Fruit fly (Drosophila melanogaster) whole organism, prepupa: ENCODE results near the gene CG34376.

Source experiments
- Blimp-1 ChIP-seq: fragments of 200-800 bp; sonication (Bioruptor generic); optimal IDR thresholded peaks from 3 replicates; lab custom pipeline; 2017; ENCODE audit warnings: missing biosample characterization, missing genetic modification characterization, mild to moderate bottlenecking, moderate library complexity, missing genetic modification reagents
- CG10631 ChIP-seq: fragments of 200-800 bp; sonication (Bioruptor generic); optimal IDR thresholded peaks from 2 replicates; lab custom pipeline; 2016; ENCODE audit warnings: missing biosample characterization, missing genetic modification characterization
- CG10669 ChIP-seq: fragments of 200-800 bp; sonication (Bioruptor generic); optimal IDR thresholded peaks from 3 replicates; lab custom pipeline; 2018; ENCODE audit warnings: missing biosample characterization, mild to moderate bottlenecking, missing genetic modification characterization, moderate library complexity
- CG11294 ChIP-seq: fragments of 200-800 bp; sonication (Bioruptor generic); IDR thresholded peaks from 2 replicates; pipeline ENCODE4 v1.3.6; 2022; ENCODE audit warnings: missing biosample characterization, missing genetic modification characterization
- CG11762 ChIP-seq: fragments of 200-800 bp; sonication (Bioruptor generic); optimal IDR thresholded peaks from 3 replicates; lab custom pipeline; 2016; ENCODE audit warnings: missing biosample characterization, missing genetic modification characterization; ENCODE audit not compliant: insufficient read depth
- CG11902 ChIP-seq: fragments of 200-800 bp; sonication (Bioruptor generic); optimal IDR thresholded peaks from 3 replicates; lab custom pipeline; 2016; ENCODE audit warnings: missing biosample characterization, missing genetic modification characterization
- CG15336 ChIP-seq: fragments of 200-800 bp; sonication (Bioruptor generic); IDR thresholded peaks from 2 replicates; pipeline ENCODE4 v1.3.6; 2022; ENCODE audit warnings: missing biosample characterization, missing genetic modification characterization
- CG16779 ChIP-seq: fragments of 200-800 bp; sonication (Bioruptor generic); optimal IDR thresholded peaks from 3 replicates; lab custom pipeline; 2017; ENCODE audit warnings: missing biosample characterization, mild to moderate bottlenecking, missing genetic modification characterization
- CG3032 ChIP-seq: fragments of 200-800 bp; optimal IDR thresholded peaks from 2 replicates; lab custom pipeline; 2019; ENCODE audit warnings: missing biosample characterization, mild to moderate bottlenecking, missing genetic modification characterization, moderate library complexity
- CG32006 ChIP-seq: fragments of 200-800 bp; sonication (Bioruptor generic); optimal IDR thresholded peaks from 3 replicates; lab custom pipeline; 2017; ENCODE audit warnings: missing biosample characterization, mild to moderate bottlenecking, missing genetic modification characterization
- CG4318 ChIP-seq: fragments of 200-800 bp; sonication (Bioruptor generic); optimal IDR thresholded peaks from 3 replicates; lab custom pipeline; 2017; ENCODE audit warnings: missing biosample characterization, mild to moderate bottlenecking, missing genetic modification characterization
- CG6163 ChIP-seq: fragments of 200-800 bp; sonication (Bioruptor generic); IDR thresholded peaks from 3 replicates; pipeline ENCODE4 v1.3.6; 2022; ENCODE audit warnings: missing biosample characterization, missing genetic modification characterization
- CG6276 ChIP-seq: fragments of 200-800 bp; sonication (Bioruptor generic); optimal IDR thresholded peaks from 2 replicates; lab custom pipeline; 2017; ENCODE audit warnings: missing biosample characterization, mild to moderate bottlenecking, missing genetic modification characterization
- CG6792 ChIP-seq: fragments of 200-800 bp; sonication (Bioruptor generic); optimal IDR thresholded peaks from 3 replicates; lab custom pipeline; 2016; ENCODE audit warnings: missing biosample characterization, missing genetic modification characterization
- CG6808 ChIP-seq: fragments of 200-800 bp; sonication (Bioruptor generic); optimal IDR thresholded peaks from 3 replicates; lab custom pipeline; 2017; ENCODE audit warnings: missing biosample characterization, missing genetic modification characterization, mild to moderate bottlenecking, moderate library complexity, missing genetic modification reagents
- CG6854 ChIP-seq: fragments of 200-800 bp; sonication (Bioruptor generic); optimal IDR thresholded peaks from 2 replicates; lab custom pipeline; 2017; ENCODE audit warnings: missing biosample characterization, mild to moderate bottlenecking, missing genetic modification characterization
- CG7368 ChIP-seq: fragments of 200-800 bp; sonication (Bioruptor generic); optimal IDR thresholded peaks from 3 replicates; lab custom pipeline; 2016; ENCODE audit warnings: missing biosample characterization, missing genetic modification characterization
- CG8319 ChIP-seq: fragments of 200-800 bp; sonication (Bioruptor generic); optimal IDR thresholded peaks from 3 replicates; lab custom pipeline; 2016; ENCODE audit warnings: missing biosample characterization, missing genetic modification characterization
- CG8632 ChIP-seq: fragments of 200-800 bp; sonication (Bioruptor generic); optimal IDR thresholded peaks from 3 replicates; lab custom pipeline; 2016; ENCODE audit warnings: missing biosample characterization, missing genetic modification characterization
- CG9139 ChIP-seq: fragments of 200-800 bp; sonication (Bioruptor generic); optimal IDR thresholded peaks from 3 replicates; lab custom pipeline; 2017; ENCODE audit warnings: missing biosample characterization, mild to moderate bottlenecking, missing genetic modification characterization
- Eip75B ChIP-seq: fragments of 200-800 bp; sonication (Bioruptor generic); optimal IDR thresholded peaks from 3 replicates; lab custom pipeline; 2016; ENCODE audit warnings: missing biosample characterization, missing genetic modification characterization
- Eip78C ChIP-seq: fragments of 200-800 bp; sonication (Bioruptor generic); peaks from one replicate; lab custom pipeline; 2016; ENCODE audit warnings: missing biosample characterization, missing genetic modification characterization
- Eip93F ChIP-seq: fragments of 200-800 bp; sonication (Bioruptor generic); optimal IDR thresholded peaks from 2 replicates; lab custom pipeline; 2016; ENCODE audit warnings: missing biosample characterization, mild to moderate bottlenecking, missing genetic modification characterization
- Ets96B ChIP-seq: fragments of 200-800 bp; optimal IDR thresholded peaks from 2 replicates; lab custom pipeline; 2019; ENCODE audit warnings: missing biosample characterization, mild to moderate bottlenecking, missing genetic modification characterization, moderate library complexity
- Gug ChIP-seq: fragments of 200-800 bp; sonication (Bioruptor generic); IDR thresholded peaks from 2 replicates; pipeline ENCODE4 v1.3.6; 2022; ENCODE audit warnings: missing biosample characterization, missing genetic modification characterization
- Hr38 ChIP-seq: sonication (Bioruptor generic); optimal IDR thresholded peaks from 2 replicates; lab custom pipeline; 2016; ENCODE audit warnings: missing biosample characterization, missing genetic modification characterization
- Hr39 ChIP-seq: fragments of 200-800 bp; sonication (Bioruptor generic); optimal IDR thresholded peaks from 2 replicates; lab custom pipeline; 2016; ENCODE audit warnings: missing biosample characterization, missing genetic modification characterization
- Hr4 ChIP-seq: fragments of 200-800 bp; sonication (Bioruptor generic); optimal IDR thresholded peaks from 3 replicates; lab custom pipeline; 2016; ENCODE audit warnings: missing biosample characterization, missing genetic modification characterization
- Lpt ChIP-seq: fragments of 200-800 bp; sonication (Bioruptor generic); optimal IDR thresholded peaks from 3 replicates; lab custom pipeline; 2016; ENCODE audit warnings: missing biosample characterization, missing genetic modification characterization
- Met ChIP-seq: fragments of 200-800 bp; sonication (Bioruptor generic); optimal IDR thresholded peaks from 3 replicates; lab custom pipeline; 2016; ENCODE audit warnings: missing biosample characterization, missing genetic modification characterization
- Smox ChIP-seq: fragments of 200-800 bp; sonication (Bioruptor generic); optimal IDR thresholded peaks from 3 replicates; lab custom pipeline; 2016; ENCODE audit warnings: missing biosample characterization, missing genetic modification characterization
- Sox102F ChIP-seq: fragments of 200-800 bp; sonication (Bioruptor generic); optimal IDR thresholded peaks from 2 replicates; lab custom pipeline; 2016; ENCODE audit warnings: missing biosample characterization, mild to moderate bottlenecking, missing genetic modification characterization
- Sox14 ChIP-seq: fragments of 200-800 bp; sonication (Bioruptor generic); optimal IDR thresholded peaks from 3 replicates; lab custom pipeline; 2016; ENCODE audit warnings: missing biosample characterization, missing genetic modification characterization
- Sox15 ChIP-seq: fragments of 200-800 bp; sonication (Bioruptor generic); optimal IDR thresholded peaks from 3 replicates; lab custom pipeline; 2016; ENCODE audit warnings: missing biosample characterization, missing genetic modification characterization
- achi ChIP-seq: fragments of 200-800 bp; sonication (Bioruptor generic); optimal IDR thresholded peaks from 3 replicates; lab custom pipeline; 2016; ENCODE audit warnings: missing biosample characterization, missing genetic modification characterization
- acj6 ChIP-seq: fragments of 200-800 bp; sonication (Bioruptor generic); optimal IDR thresholded peaks from 3 replicates; lab custom pipeline; 2016; ENCODE audit warnings: missing biosample characterization, missing genetic modification characterization
- dac ChIP-seq: fragments of 200-800 bp; sonication (Bioruptor generic); optimal IDR thresholded peaks from 2 replicates; lab custom pipeline; 2017; ENCODE audit warnings: missing biosample characterization, mild to moderate bottlenecking, missing genetic modification characterization
- eg ChIP-seq: fragments of 200-800 bp; sonication (Bioruptor generic); IDR thresholded peaks from 3 replicates; pipeline ENCODE4 v1.3.6; 2022; ENCODE audit warnings: missing biosample characterization, missing genetic modification characterization
- esn ChIP-seq: fragments of 200-800 bp; sonication (Bioruptor generic); optimal IDR thresholded peaks from 2 replicates; lab custom pipeline; 2016; ENCODE audit warnings: missing biosample characterization, mild to moderate bottlenecking, missing genetic modification characterization, moderate library complexity
- fd85E ChIP-seq: fragments of 200-800 bp; sonication (Bioruptor generic); optimal IDR thresholded peaks from 3 replicates; lab custom pipeline; 2016; ENCODE audit warnings: missing biosample characterization, missing genetic modification characterization
- fkh ChIP-seq: fragments of 200-800 bp; sonication (Bioruptor generic); optimal IDR thresholded peaks from 3 replicates; lab custom pipeline; 2017; ENCODE audit warnings: missing biosample characterization, mild to moderate bottlenecking, missing genetic modification characterization, moderate library complexity
- lz ChIP-seq: fragments of 200-800 bp; sonication (Bioruptor generic); optimal IDR thresholded peaks from 3 replicates; lab custom pipeline; 2016; ENCODE audit warnings: missing biosample characterization, missing genetic modification characterization
- net ChIP-seq: fragments of 200-800 bp; sonication (Bioruptor generic); optimal IDR thresholded peaks from 3 replicates; lab custom pipeline; 2016; ENCODE audit warnings: missing biosample characterization, missing genetic modification characterization
- pdm3 ChIP-seq: fragments of 200-800 bp; sonication (Bioruptor generic); optimal IDR thresholded peaks from 3 replicates; lab custom pipeline; 2016; ENCODE audit warnings: missing biosample characterization, missing genetic modification characterization
- salr ChIP-seq, 2 experiments: fragments of 200-800 bp; sonication (Bioruptor generic); optimal IDR thresholded peaks; 3 replicates each; lab custom pipeline; 2016 to 2018; ENCODE audit warnings: missing biosample characterization in 2 of 2, missing genetic modification characterization in 2 of 2, mild to moderate bottlenecking in 1 of 2
- ss ChIP-seq, 2 experiments: fragments of 200-800 bp; sonication (Bioruptor generic); optimal IDR thresholded peaks; 2 replicates in 1 of 2; 3 replicates in 1 of 2; lab custom pipeline; 2017 to 2018; ENCODE audit warnings: mild to moderate bottlenecking in 2 of 2, missing biosample characterization in 2 of 2, missing genetic modification characterization in 2 of 2, moderate library complexity in 1 of 2
- svp ChIP-seq: fragments of 200-800 bp; sonication (Bioruptor generic); peaks from one replicate; lab custom pipeline; 2016; ENCODE audit warnings: missing biosample characterization, missing genetic modification characterization
- vri ChIP-seq: fragments of 200-800 bp; sonication (Bioruptor generic); optimal IDR thresholded peaks from 3 replicates; lab custom pipeline; 2016; ENCODE audit warnings: missing biosample characterization, mild to moderate bottlenecking, missing genetic modification characterization

The CG34376 gene

dm6 chr3R:22421618-22422017, 26.3 kb upstream of the CG34376 start (continued):
- TF ChIP-seq svp, result peak; percentile 95
- TF ChIP-seq eg (GFP tag; lab: Robert Waterston, UW), result peak; percentile 88
- no peak for TF ChIP-seq CG9139 (GFP tag; lab: Kevin White, UChicago)
- peak in 1 of 2 experiments; percentile 39 for TF ChIP-seq ss (GFP tag; optimal IDR thresholded peaks at IDR 0.05; lab: Kevin White, UChicago)
- TF ChIP-seq CG32006 (GFP tag; lab: Kevin White, UChicago), result no peak
- peak; percentile 61 for TF ChIP-seq CG3032 (tag; lab: Kevin White, UChicago)
- peak; percentile 61 for TF ChIP-seq CG8319 (GFP tag; lab: Kevin White, UChicago)
- peak; percentile 45 for TF ChIP-seq vri (GFP tag; lab: Kevin White, UChicago)
- TF ChIP-seq Hr39 (GFP tag; lab: Kevin White, UChicago), result peak; percentile 86
- TF ChIP-seq Sox14 (GFP tag; lab: Kevin White, UChicago), result peak; percentile 75
- TF ChIP-seq, all 60 proteins: peak for 41

DNA sequence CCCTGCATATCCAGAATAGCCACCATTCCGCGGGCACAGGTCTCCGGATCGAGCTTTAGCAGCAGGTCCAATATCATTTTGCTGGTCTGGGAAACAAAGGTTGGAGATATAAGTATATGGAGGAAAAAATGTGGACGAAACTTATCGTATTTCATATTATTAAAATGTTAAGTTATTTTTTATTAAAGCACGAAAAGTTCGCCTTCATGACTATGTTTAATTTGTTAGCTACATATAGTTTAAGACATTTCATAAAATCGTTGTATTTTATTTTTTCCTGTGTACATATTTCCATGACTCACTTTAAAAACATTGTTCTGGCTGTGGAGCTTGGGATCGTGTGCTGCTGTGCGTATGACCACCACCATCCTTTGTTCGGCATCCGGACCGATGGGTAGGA, 23.9 kb upstream of the CG34376 start:
- TF ChIP-seq CG10669 (GFP tag; lab: Kevin White, UChicago) (peak; percentile 45), net (peak; percentile 34), CG15336 (GFP tag; lab: Robert Waterston, UW) (peak; percentile 35; the same call in 1 of the 2 replicates), svp (peak; percentile 88), Blimp-1 (GFP tag; lab: Kevin White, UChicago) (no peak), Smox (GFP tag; lab: Kevin White, UChicago) (peak; percentile 61), CG8319 (GFP tag; lab: Kevin White, UChicago) (no peak), achi (GFP tag; lab: Kevin White, UChicago) (peak; percentile 37), Sox102F (GFP tag; lab: Kevin White, UChicago) (peak; percentile 67), CG32006 (GFP tag; lab: Kevin White, UChicago) (no peak), CG3032 (tag; lab: Kevin White, UChicago) (peak; percentile 43), fd85E (GFP tag; lab: Kevin White, UChicago) (no peak), Sox15 (GFP tag; lab: Kevin White, UChicago) (no peak), Eip93F (GFP tag; lab: Kevin White, UChicago) (peak; percentile 42), Eip75B (GFP tag; lab: Kevin White, UChicago) (peak; percentile 51), Sox14 (GFP tag; lab: Kevin White, UChicago) (peak; percentile 66), eg (GFP tag; lab: Robert Waterston, UW) (peak; percentile 48; the same call in 1 of the 3 replicates), acj6 (GFP tag; lab: Kevin White, UChicago) (peak; percentile 60), CG6792 (GFP tag; lab: Kevin White, UChicago) (peak; percentile 56), CG4318 (GFP tag; lab: Kevin White, UChicago) (no peak), Lpt (GFP tag; lab: Kevin White, UChicago) (no peak), CG6276 (GFP tag; lab: Kevin White, UChicago) (no peak), Hr38 (GFP tag; lab: Kevin White, UChicago) (no peak), lz (peak; percentile 60), CG11902 (GFP tag; lab: Kevin White, UChicago) (peak; percentile 14), CG16779 (no peak), Eip78C (GFP tag; lab: Kevin White, UChicago) (peak; percentile 92), CG7368 (GFP tag; lab: Kevin White, UChicago) (peak; percentile 10), CG6808 (GFP tag; lab: Kevin White, UChicago) (peak; percentile 38), Met (GFP tag; lab: Kevin White, UChicago) (peak; percentile 69), Hr39 (GFP tag; lab: Kevin White, UChicago) (peak; percentile 34), Ets96B (tag; lab: Kevin White, UChicago) (peak; percentile 54), CG8632 (GFP tag; lab: Kevin White, UChicago) (peak; percentile 63), Hr4 (GFP tag; lab: Kevin White, UChicago) (no peak), dac (GFP tag; lab: Kevin White, UChicago) (no peak), fkh (GFP tag; lab: Kevin White, UChicago) (no peak), pdm3 (GFP tag; lab: Kevin White, UChicago) (peak; percentile 53), CG10631 (GFP tag; lab: Kevin White, UChicago) (peak; percentile 52), CG11762 (GFP tag; lab: Kevin White, UChicago) (no peak), esn (GFP tag; lab: Kevin White, UChicago) (peak; percentile 80), CG11294 (no peak), CG6163 (peak; percentile 73), Gug (GFP tag; lab: Robert Waterston, UW) (no peak), CG6854 (peak; percentile 15), salr (GFP tag; optimal IDR thresholded peaks at IDR 0.05; lab: Kevin White, UChicago) (peak in 1 of 2 experiments; percentile 14), ss (GFP tag; optimal IDR thresholded peaks at IDR 0.05; lab: Kevin White, UChicago) (peak in 1 of 2 experiments; percentile 64)
